Fruit fly (Drosophila melanogaster) whole organism, wandering third instar larva: ENCODE measurements around the gene CG5412.

Experiments used
- CG32264 ChIP-seq: fragments of 200-800 bp; sonication (Bioruptor generic); optimal IDR thresholded peaks from 2 replicates; lab custom pipeline; 2016; ENCODE audit warnings: missing biosample characterization, missing genetic modification characterization
- CG9705 ChIP-seq: fragments of 200-800 bp; sonication (Bioruptor generic); optimal IDR thresholded peaks from 2 replicates; lab custom pipeline; 2018; ENCODE audit warnings: missing biosample characterization, mild to moderate bottlenecking, missing genetic modification characterization
- CrebA ChIP-seq: fragments of 200-800 bp; sonication (Bioruptor generic); optimal IDR thresholded peaks from 2 replicates; lab custom pipeline; 2016; ENCODE audit warnings: missing biosample characterization, mild to moderate bottlenecking, missing genetic modification characterization, borderline replicate concordance
- Dfd ChIP-seq: fragments of >200 bp; optimal IDR thresholded peaks from 2 replicates; lab custom pipeline; 2017; ENCODE audit warnings: missing biosample characterization, missing genetic modification characterization
- Dif ChIP-seq: fragments of 200-275, 200-300 bp; sonication (Bioruptor generic); optimal IDR thresholded peaks from 2 replicates; lab custom pipeline; 2018; ENCODE audit warnings: missing biosample characterization, missing genetic modification characterization; ENCODE audit not compliant: partially characterized antibody
- HLH106 ChIP-seq: fragments of 200-800 bp; optimal IDR thresholded peaks from 3 replicates; lab custom pipeline; 2019; ENCODE audit warnings: missing biosample characterization, mild to moderate bottlenecking, missing genetic modification characterization, moderate library complexity
- Hnf4 ChIP-seq: fragments of 200-800 bp; sonication (Bioruptor generic); optimal IDR thresholded peaks from 2 replicates; lab custom pipeline; 2016; ENCODE audit warnings: missing biosample characterization, mild to moderate bottlenecking, missing genetic modification characterization
- Hr83 ChIP-seq: fragments of 200-300 bp; sonication (Bioruptor generic); optimal IDR thresholded peaks from 2 replicates; lab custom pipeline; 2016; ENCODE audit warnings: missing biosample characterization, mild to moderate bottlenecking, missing genetic modification characterization, moderate library complexity; ENCODE audit not compliant: poor library complexity, severe bottlenecking
- Mio ChIP-seq: sonication (Bioruptor generic); optimal IDR thresholded peaks from 2 replicates; lab custom pipeline; 2016; ENCODE audit warnings: missing biosample characterization, missing genetic modification characterization
- Myc ChIP-seq: fragments of >200 bp; optimal IDR thresholded peaks from 2 replicates; lab custom pipeline; 2017
- N ChIP-seq: fragments of >200 bp; optimal IDR thresholded peaks from 2 replicates; lab custom pipeline; 2018; ENCODE audit warnings: missing biosample characterization, missing external identifiers, missing genetic modification characterization
- OdsH ChIP-seq: fragments of 200-800 bp; sonication (Bioruptor generic); optimal IDR thresholded peaks from 2 replicates; lab custom pipeline; 2016; ENCODE audit warnings: missing biosample characterization, mild to moderate bottlenecking, missing genetic modification characterization
- Rel ChIP-seq, 2 experiments: fragments of 200-800 bp; sonication (Bioruptor generic) in 1 of 2; optimal IDR thresholded peaks; 2 replicates in 1 of 2; 3 replicates in 1 of 2; lab custom pipeline; 2016 to 2019; ENCODE audit warnings: mild to moderate bottlenecking in 2 of 2, missing biosample characterization in 2 of 2, missing genetic modification characterization in 2 of 2, moderate library complexity in 1 of 2
- Sp1 ChIP-seq: fragments of 200-800 bp; sonication (Bioruptor generic); optimal IDR thresholded peaks from 3 replicates; lab custom pipeline; 2019; ENCODE audit warnings: missing biosample characterization, mild to moderate bottlenecking, missing genetic modification characterization, moderate library complexity
- Vsx2 ChIP-seq: fragments of 200-300, 225-300 bp; sonication (Bioruptor generic); optimal IDR thresholded peaks from 2 replicates; lab custom pipeline; 2018; ENCODE audit warnings: missing biosample characterization, missing genetic modification characterization; ENCODE audit not compliant: partially characterized antibody
- br ChIP-seq: fragments of 200-800 bp; sonication (Bioruptor generic); optimal IDR thresholded peaks from 2 replicates; lab custom pipeline; 2016; ENCODE audit warnings: missing biosample characterization, missing genetic modification characterization
- dl ChIP-seq, 2 experiments: fragments of 175-275, 200-275 bp in 1 of 2; fragments of 200-275 bp in 1 of 2; sonication (Bioruptor generic); optimal IDR thresholded peaks; lab custom pipeline; 2018; ENCODE audit warnings: mild to moderate bottlenecking in 2 of 2, missing biosample characterization in 2 of 2, missing genetic modification characterization in 2 of 2, moderate library complexity in 2 of 2; ENCODE audit not compliant: partially characterized antibody in 2 of 2, insufficient read depth in 1 of 2
- ey ChIP-seq: fragments of 200-800 bp; sonication (Bioruptor generic); optimal IDR thresholded peaks from 2 replicates; lab custom pipeline; 2016; ENCODE audit warnings: missing biosample characterization, missing genetic modification characterization
- foxo ChIP-seq, 2 experiments: fragments of 200-800 bp; sonication (Bioruptor generic); optimal IDR thresholded peaks; 2 replicates in 1 of 2; 3 replicates in 1 of 2; lab custom pipeline; 2016 to 2017; ENCODE audit warnings: missing biosample characterization in 2 of 2, missing genetic modification characterization in 2 of 2
- fru ChIP-seq: fragments of 200-800 bp; sonication (Bioruptor generic); optimal IDR thresholded peaks from 3 replicates; lab custom pipeline; 2016; ENCODE audit warnings: missing biosample characterization, mild to moderate bottlenecking, missing genetic modification characterization
- h ChIP-seq: fragments of 200-800 bp; sonication (Bioruptor generic); optimal IDR thresholded peaks from 3 replicates; lab custom pipeline; 2016; ENCODE audit warnings: missing biosample characterization, mild to moderate bottlenecking, missing genetic modification characterization
- jim ChIP-seq: fragments of 175-275, 200-325 bp; sonication (Bioruptor generic); optimal IDR thresholded peaks from 2 replicates; lab custom pipeline; 2016; ENCODE audit warnings: missing biosample characterization, mild to moderate bottlenecking, missing genetic modification characterization
- lola ChIP-seq: fragments of >200 bp; optimal IDR thresholded peaks from 2 replicates; lab custom pipeline; 2017; ENCODE audit warnings: missing biosample characterization, missing genetic modification characterization
- pan ChIP-seq: fragments of >200 bp; optimal IDR thresholded peaks from 2 replicates; lab custom pipeline; 2017
- psq ChIP-seq: fragments of 200-800 bp; sonication (Bioruptor generic); optimal IDR thresholded peaks from 3 replicates; lab custom pipeline; 2017; ENCODE audit warnings: missing biosample characterization, mild to moderate bottlenecking, missing genetic modification characterization, moderate library complexity
- rgr ChIP-seq: fragments of 200-800 bp; sonication (Bioruptor generic); optimal IDR thresholded peaks from 3 replicates; lab custom pipeline; 2016; ENCODE audit warnings: missing biosample characterization, mild to moderate bottlenecking, missing genetic modification characterization
- sage ChIP-seq: fragments of 200-800 bp; sonication (Bioruptor generic); optimal IDR thresholded peaks from 2 replicates; lab custom pipeline; 2016; ENCODE audit warnings: missing biosample characterization, mild to moderate bottlenecking, missing genetic modification characterization
- sv ChIP-seq: fragments of 200-800 bp; sonication (Bioruptor generic); optimal IDR thresholded peaks from 3 replicates; lab custom pipeline; 2016; ENCODE audit warnings: missing biosample characterization, missing genetic modification characterization
- tai ChIP-seq: sonication (Bioruptor generic); optimal IDR thresholded peaks from 2 replicates; lab custom pipeline; 2016; ENCODE audit warnings: missing biosample characterization, missing genetic modification characterization
- usp ChIP-seq: fragments of >200 bp; optimal IDR thresholded peaks from 2 replicates; lab custom pipeline; 2017; ENCODE audit warnings: missing biosample characterization, missing genetic modification characterization
- woc ChIP-seq: sonication (Bioruptor generic); optimal IDR thresholded peaks from 2 replicates; lab custom pipeline; 2016; ENCODE audit warnings: missing biosample characterization, mild to moderate bottlenecking, missing genetic modification characterization

The CG5412 gene

DNA sequence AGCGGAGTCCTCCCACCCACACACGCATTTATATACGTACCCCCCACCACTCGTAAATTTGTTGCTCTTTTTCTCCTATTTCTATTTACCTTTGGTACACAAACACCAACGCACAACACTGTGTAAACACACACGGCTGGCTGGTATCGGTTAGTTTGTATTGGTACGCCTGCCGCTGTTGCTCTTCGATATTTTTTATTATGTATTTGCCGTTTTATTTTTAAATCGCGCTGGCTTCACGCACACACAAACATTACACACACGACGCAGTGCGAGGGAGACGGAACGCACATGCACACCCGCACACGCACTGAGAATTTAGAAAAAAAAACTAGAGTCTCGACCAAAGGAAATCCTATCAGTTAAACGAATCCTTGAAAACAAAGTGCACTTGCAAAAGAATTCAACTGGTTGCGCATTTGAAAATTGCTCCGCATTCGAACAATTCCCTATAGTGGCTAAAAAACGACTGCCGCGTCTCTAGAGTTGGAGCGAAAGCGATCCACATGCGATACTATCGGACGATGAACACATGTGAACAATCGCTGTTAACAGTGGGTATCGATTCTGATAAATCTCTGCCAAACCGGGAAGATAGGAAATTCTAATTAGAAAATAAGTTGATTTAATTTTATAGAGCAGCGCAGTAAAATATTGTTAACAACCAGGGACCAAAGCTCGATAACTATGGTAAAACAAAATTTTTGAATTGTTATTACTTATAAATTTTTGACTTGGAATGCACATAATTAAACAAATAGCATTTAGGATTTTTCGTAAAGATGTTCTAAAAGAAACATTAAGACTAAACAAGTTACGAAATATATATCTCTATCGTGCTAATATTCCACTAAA lies 26.0 kb upstream of the CG5412 start:
- TF ChIP-seq sv (GFP tag; lab: Kevin White, UChicago) (no peak), Myc (no peak), Hnf4 (GFP tag; lab: Kevin White, UChicago) (peak; percentile 14), rgr (GFP tag; lab: Kevin White, UChicago) (peak; percentile 40), CG9705 (GFP tag; lab: Kevin White, UChicago) (no peak), woc (GFP tag; lab: Kevin White, UChicago) (peak; percentile 52), Mio (peak; percentile 23), Hr83 (GFP tag; lab: Kevin White, UChicago) (peak; percentile 97), CrebA (GFP tag; lab: Kevin White, UChicago) (no peak), Dif (GFP tag; lab: Kevin White, UChicago) (peak; percentile 37), tai (GFP tag; lab: Kevin White, UChicago) (peak; percentile 47), foxo (GFP tag; optimal IDR thresholded peaks at IDR 0.05; lab: Kevin White, UChicago) (peak in 1 of 2 experiments; percentile 27), Sp1 (GFP tag; lab: Kevin White, UChicago) (peak; percentile 25), h (GFP tag; lab: Kevin White, UChicago) (peak; percentile 78), br (GFP tag; lab: Kevin White, UChicago) (peak; percentile 1), jim (peak; percentile 55), dl (GFP tag; optimal IDR thresholded peaks at IDR 0.05; lab: Kevin White, UChicago; ENCODE audit: insufficient read depth in 1 of 2, partially characterized antibody in 2 of 2) (peak in 1 of 2 experiments; percentile 8), OdsH (GFP tag; lab: Kevin White, UChicago) (peak; percentile 23), N (peak; percentile 19), Rel (GFP tag; optimal IDR thresholded peaks at IDR 0.05; lab: Kevin White, UChicago) (no peak), Rel (tag; optimal IDR thresholded peaks at IDR 0.05; lab: Kevin White, UChicago) (no peak), CG32264 (GFP tag; lab: Kevin White, UChicago) (peak; percentile 50)

DNA sequence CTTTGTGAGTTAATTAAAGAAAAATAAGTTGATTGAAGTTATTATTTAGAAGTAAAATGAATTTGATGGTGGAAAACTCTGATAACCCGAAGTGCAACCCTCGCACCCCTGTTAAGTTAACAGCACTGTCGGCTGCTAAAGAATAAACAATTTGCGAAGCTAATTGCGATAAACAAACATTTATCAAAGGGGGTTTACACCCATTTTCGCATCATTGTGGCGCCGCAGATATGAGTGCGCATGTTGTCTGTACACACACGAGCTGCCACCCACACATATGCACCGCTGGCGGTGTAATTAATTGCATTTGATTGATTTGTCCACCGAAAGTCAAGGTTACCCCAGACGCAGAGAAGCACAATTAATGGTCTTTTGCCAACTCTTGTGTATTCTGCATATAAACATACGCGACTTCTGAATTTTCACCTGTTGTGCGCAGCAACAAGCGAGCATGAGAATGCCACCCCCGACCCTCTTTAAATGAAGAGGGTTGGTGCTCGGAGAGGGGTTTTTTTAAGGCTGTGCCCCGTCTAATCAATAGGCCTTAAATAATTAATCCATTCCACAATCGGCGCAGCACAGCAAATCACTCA lies 25.3 kb upstream of the CG5412 start:
- TF ChIP-seq foxo (GFP tag; optimal IDR thresholded peaks at IDR 0.05; lab: Kevin White, UChicago): no peak
- no peak for TF ChIP-seq Rel (GFP tag; optimal IDR thresholded peaks at IDR 0.05; lab: Kevin White, UChicago)
- TF ChIP-seq Rel (tag; optimal IDR thresholded peaks at IDR 0.05; lab: Kevin White, UChicago): peak; percentile 98

DNA sequence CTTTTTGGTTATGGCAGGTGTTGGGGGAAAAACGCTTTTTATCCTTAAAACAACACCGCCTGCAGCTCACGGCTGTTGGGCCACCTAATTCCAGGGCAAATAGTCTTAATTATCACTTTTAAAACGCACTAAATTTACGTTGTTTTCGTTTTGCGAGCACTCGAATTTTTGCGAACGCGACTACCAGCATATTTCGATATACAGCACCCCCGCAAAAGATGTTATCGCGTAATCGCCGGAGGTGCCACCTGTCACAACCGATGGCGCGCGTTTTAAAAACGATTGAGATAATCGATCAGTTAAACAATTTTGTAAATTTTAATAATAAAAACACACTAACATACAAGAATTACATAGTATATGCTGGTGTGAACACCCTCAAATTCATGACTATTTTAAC lies 24.8 kb upstream of the CG5412 start, which contains the start of gene Stat92E:
Gene Stat92E, minus strand, starts transcription at position 219 of the 400 bp plus-strand sequence.
- TF ChIP-seq HLH106 (no peak), h (GFP tag; lab: Kevin White, UChicago) (peak; percentile 13), dl (GFP tag; optimal IDR thresholded peaks at IDR 0.05; lab: Kevin White, UChicago; ENCODE audit: insufficient read depth in 1 of 2, partially characterized antibody in 2 of 2) (peak in 1 of 2 experiments; percentile 6)

DNA sequence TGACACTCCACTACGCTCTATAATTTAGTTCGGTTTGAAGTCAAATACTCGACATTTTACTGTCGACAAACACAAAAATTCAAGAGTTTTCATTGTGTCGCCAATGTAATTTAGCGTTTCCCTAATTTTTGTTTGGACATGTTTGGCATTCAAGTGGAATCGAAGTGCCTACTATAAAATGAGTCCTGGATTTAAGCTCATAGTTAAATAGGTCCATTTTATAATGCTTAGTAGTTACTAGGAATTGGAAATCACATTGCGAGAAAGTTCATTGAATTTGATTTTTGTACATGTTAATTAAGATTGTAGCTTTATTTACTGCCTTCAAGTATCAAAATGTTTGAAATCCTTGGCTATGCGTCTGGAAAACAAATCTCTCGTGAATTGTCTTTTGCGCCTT lies 22.6 kb upstream of the CG5412 start, which contains the start of gene att-ORFB:
Gene att-ORFB, minus strand, starts transcription at position 101 of the 400 bp plus-strand sequence.
- TF ChIP-seq CG9705 (GFP tag; lab: Kevin White, UChicago) (no peak), Hnf4 (GFP tag; lab: Kevin White, UChicago) (no peak), Vsx2 (no peak), pan (no peak), Dfd (GFP tag; lab: Kevin White, UChicago) (no peak)
- TF ChIP-seq, all 38 proteins: peak for 0

DNA sequence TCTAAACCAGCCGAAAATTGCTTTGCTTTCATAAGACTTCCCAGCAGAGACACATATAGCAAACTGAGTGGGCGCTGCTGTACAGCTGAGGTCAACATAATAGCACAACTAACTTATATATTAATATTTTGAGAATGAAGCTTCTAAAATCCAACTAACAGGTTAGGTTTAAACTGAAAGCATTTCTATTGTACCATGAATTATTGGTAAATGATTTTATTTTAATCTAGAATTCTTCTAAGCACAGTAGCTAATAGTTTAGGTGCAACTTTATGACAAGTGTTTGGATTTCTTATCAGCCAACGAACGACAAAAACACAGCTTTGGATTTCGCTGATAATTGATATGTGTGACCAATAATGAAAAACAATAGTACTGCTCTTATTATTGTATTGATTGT lies 21.8 kb upstream of the CG5412 start:
- TF ChIP-seq br (GFP tag; lab: Kevin White, UChicago) (no peak), sv (GFP tag; lab: Kevin White, UChicago) (no peak), Myc (no peak), N (no peak), fru (GFP tag; lab: Kevin White, UChicago) (peak; percentile 60), Vsx2 (no peak), Hnf4 (GFP tag; lab: Kevin White, UChicago) (no peak), jim (no peak), psq (GFP tag; lab: Kevin White, UChicago) (no peak), Dfd (GFP tag; lab: Kevin White, UChicago) (no peak), HLH106 (peak; percentile 23), CrebA (GFP tag; lab: Kevin White, UChicago) (no peak), woc (GFP tag; lab: Kevin White, UChicago) (peak; percentile 45), CG32264 (GFP tag; lab: Kevin White, UChicago) (no peak), sage (GFP tag; lab: Kevin White, UChicago) (no peak), h (GFP tag; lab: Kevin White, UChicago) (peak; percentile 59), lola (no peak), Mio (no peak), foxo (GFP tag; optimal IDR thresholded peaks at IDR 0.05; lab: Kevin White, UChicago) (peak in 1 of 2 experiments; percentile 71), Hr83 (GFP tag; lab: Kevin White, UChicago) (no peak), Rel (GFP tag; optimal IDR thresholded peaks at IDR 0.05; lab: Kevin White, UChicago) (no peak), Rel (tag; optimal IDR thresholded peaks at IDR 0.05; lab: Kevin White, UChicago) (no peak), rgr (GFP tag; lab: Kevin White, UChicago) (no peak), dl (GFP tag; optimal IDR thresholded peaks at IDR 0.05; lab: Kevin White, UChicago; ENCODE audit: insufficient read depth in 1 of 2, partially characterized antibody in 2 of 2) (no peak), usp (no peak), OdsH (GFP tag; lab: Kevin White, UChicago) (no peak), Sp1 (GFP tag; lab: Kevin White, UChicago) (no peak), ey (GFP tag; lab: Kevin White, UChicago) (no peak)
- TF ChIP-seq, all 38 proteins: peak for 5
